Worm (Caenorhabditis elegans) whole organism, L4 larva: Measurements from ENCODE around the gene F52D2.6.

Experiments
- D1046.2 ChIP-seq: fragments of 200-800 bp; sonication (Bioruptor generic); IDR thresholded peaks from 2 replicates; pipeline ENCODE4 v1.3.6; 2022; ENCODE audit warnings: missing genetic modification characterization, missing compliant biosample characterization
- F49E8.2 ChIP-seq: sonication (generic microtip); optimal IDR thresholded peaks from 2 replicates; lab custom pipeline; 2016; ENCODE audit warnings: missing compliant biosample characterization, mild to moderate bottlenecking, missing genetic modification characterization, borderline replicate concordance
- aha-1 ChIP-seq: fragments of 150-350 bp; peaks from one replicate; lab custom pipeline; 2014; ENCODE audit warnings: missing biosample characterization, missing genetic modification characterization
- aly-2 ChIP-seq: sonication (generic microtip); optimal IDR thresholded peaks from 2 replicates; lab custom pipeline; 2018; ENCODE audit warnings: missing biosample characterization, missing genetic modification characterization
- cey-2 ChIP-seq: sonication (generic microtip); optimal IDR thresholded peaks from 3 replicates; lab custom pipeline; 2017; ENCODE audit warnings: missing genetic modification characterization, mild to moderate bottlenecking, missing compliant biosample characterization, antibody characterized with exemption, borderline replicate concordance; ENCODE audit not compliant: insufficient read depth
- fkh-10 ChIP-seq: fragments of 150-350 bp; optimal IDR thresholded peaks from 2 replicates; lab custom pipeline; 2014; ENCODE audit warnings: missing biosample characterization, missing genetic modification reagents, missing genetic modification characterization
- hlh-30 ChIP-seq: sonication (generic microtip); optimal IDR thresholded peaks from 2 replicates; lab custom pipeline; 2017; ENCODE audit warnings: antibody characterized with exemption, mild to moderate bottlenecking, missing genetic modification characterization, missing compliant biosample characterization; ENCODE audit not compliant: insufficient read depth
- jun-1 ChIP-seq: fragments of 150-350 bp; optimal IDR thresholded peaks from 2 replicates; lab custom pipeline; 2014; ENCODE audit warnings: missing biosample characterization, missing genetic modification reagents, missing genetic modification characterization
- lin-13 ChIP-seq: fragments of 150-350 bp; optimal IDR thresholded peaks from 2 replicates; lab custom pipeline; 2014; ENCODE audit warnings: missing biosample characterization, missing genetic modification reagents, missing genetic modification characterization
- lsy-2 ChIP-seq, 2 experiments: fragments of 150-350 bp in 1 of 2; sonication (generic microtip) in 1 of 2; optimal IDR thresholded peaks; 2 replicates each; lab custom pipeline; 2014 to 2017; ENCODE audit warnings: missing biosample characterization in 2 of 2, missing genetic modification characterization in 2 of 2
- mxl-3 ChIP-seq: fragments of 200-800 bp; sonication (Bioruptor generic); optimal IDR thresholded peaks from 2 replicates; lab custom pipeline; 2018; ENCODE audit warnings: mild to moderate bottlenecking, missing genetic modification characterization, missing compliant biosample characterization
- skn-1 ChIP-seq: fragments of 150-350 bp; optimal IDR thresholded peaks from 2 replicates; lab custom pipeline; 2014; ENCODE audit warnings: missing biosample characterization, missing genetic modification characterization
- snpc-1.2 ChIP-seq: fragments of 200-800 bp; sonication (Bioruptor generic); IDR thresholded peaks from 2 replicates; pipeline ENCODE4 v1.3.6; 2022; ENCODE audit warnings: missing genetic modification reagents, missing genetic modification characterization, missing compliant biosample characterization
- unc-130 ChIP-seq: sonication (generic microtip); optimal IDR thresholded peaks from 2 replicates; lab custom pipeline; 2016; ENCODE audit warnings: missing genetic modification reagents, missing genetic modification characterization, missing compliant biosample characterization

ce11 chrX:1935438-1935837 is 40.4 kb upstream of the F52D2.6 start:
- TF ChIP-seq skn-1 (tag; lab: Kevin White, UChicago) (no peak), lin-13 (no peak), lsy-2 (tag; optimal IDR thresholded peaks at IDR 0.05; lab: Kevin White, UChicago) (no peak), fkh-10 (GFP tag; lab: Kevin White, UChicago) (no peak), hlh-30 (tag; lab: Kevin White, UChicago) (no peak), F49E8.2 (tag; lab: Kevin White, UChicago) (no peak), unc-130 (no peak), cey-2 (tag; lab: Kevin White, UChicago) (no peak), D1046.2 (GFP tag; lab: Robert Waterston, UW) (no peak), snpc-1.2 (GFP tag; lab: Robert Waterston, UW) (no peak), mxl-3 (GFP tag; lab: Kevin White, UChicago) (no peak), jun-1 (tag; lab: Kevin White, UChicago) (no peak), aha-1 (tag; lab: Kevin White, UChicago) (peak; percentile 67), aly-2 (no peak)
